Worm (Caenorhabditis elegans) whole organism, L4/young adult: ENCODE results near the gene C45G9.10.
"Not testable (repeated sequence)": the region's sequence is repeated elsewhere in the genome, so short reads cannot be mapped to it uniquely, and the experiment has no call there.

ENCODE experiments used
- W03F9.2 ChIP-seq: fragments of 150-350 bp; optimal IDR thresholded peaks from 2 replicates; lab custom pipeline; 2014; ENCODE audit warnings: missing biosample characterization, missing genetic modification characterization
- dao-5 ChIP-seq: sonication (generic microtip); optimal IDR thresholded peaks from 2 replicates; lab custom pipeline; 2016; ENCODE audit warnings: missing genotype, missing genetic modification characterization, moderate library complexity, missing compliant biosample characterization
- him-1 ChIP-seq: sonication (generic microtip); optimal IDR thresholded peaks from 2 replicates; lab custom pipeline; 2016; ENCODE audit warnings: missing genotype, missing genetic modification reagents, missing genetic modification characterization, missing compliant biosample characterization

The C45G9.10 gene

DNA sequence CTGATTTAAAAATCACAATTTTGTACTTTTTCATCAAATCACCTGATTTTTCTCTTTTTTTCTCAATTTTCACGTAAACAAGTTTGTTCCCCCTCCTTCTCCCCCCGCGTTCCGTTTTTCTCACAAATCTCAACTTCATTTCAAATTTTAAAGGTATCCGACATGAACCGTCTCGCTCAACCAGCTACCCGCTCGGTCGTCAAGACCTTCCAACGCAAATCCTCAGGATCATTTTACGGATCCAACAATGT is 19.8 kb upstream of the C45G9.10 start, which contains the start of gene cox-6A:
Gene cox-6A, plus strand, starts transcription at position 152 of the 251 bp plus-strand sequence.
- TF ChIP-seq him-1 (tag; lab: Kevin White, UChicago) (no peak), dao-5 (no peak), W03F9.2 (no peak)

DNA sequence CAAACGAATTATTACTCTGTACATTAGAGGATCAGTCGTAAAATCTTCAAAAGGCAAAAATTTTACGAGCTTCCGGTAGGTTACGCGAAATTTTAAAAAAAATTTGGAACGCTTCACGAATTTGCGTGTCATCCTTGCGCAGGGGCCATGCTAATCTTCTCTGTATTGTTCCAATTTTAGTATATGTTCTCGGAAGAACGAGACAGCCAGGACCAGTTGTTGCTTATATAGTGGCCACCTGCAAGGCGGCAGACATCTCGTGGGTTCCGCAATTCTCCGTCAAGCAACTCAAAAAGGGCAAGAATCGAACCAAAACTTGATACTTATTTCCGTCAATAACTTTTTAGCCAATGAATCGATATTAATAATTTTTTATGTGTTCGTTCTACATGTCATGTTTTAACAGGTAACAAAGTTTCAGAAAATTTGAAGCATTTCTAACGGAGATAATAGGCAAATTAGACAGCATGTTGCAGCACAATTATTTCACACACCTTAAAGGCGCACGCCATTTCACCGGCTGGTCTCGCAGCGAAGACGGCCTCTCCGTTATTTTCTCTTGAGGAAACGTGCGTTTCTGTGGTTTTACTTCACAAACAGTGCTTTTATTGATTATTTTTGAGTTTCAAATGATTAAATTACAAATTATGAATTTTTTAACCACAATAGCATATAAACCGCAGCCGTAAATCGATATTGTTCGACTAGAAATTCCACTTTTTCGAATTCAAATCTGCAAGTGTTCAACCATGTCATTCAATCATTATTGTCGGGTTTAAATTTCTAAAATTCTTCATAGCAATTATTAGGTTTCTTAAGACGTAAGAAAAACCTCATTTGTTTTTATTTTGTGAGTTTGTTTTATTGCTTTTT is 19.2 kb upstream of the C45G9.10 start:
- peak; percentile 81 for TF ChIP-seq him-1 (tag; lab: Kevin White, UChicago)
- TF ChIP-seq W03F9.2 = peak; percentile 1
- TF ChIP-seq dao-5 = no peak

DNA sequence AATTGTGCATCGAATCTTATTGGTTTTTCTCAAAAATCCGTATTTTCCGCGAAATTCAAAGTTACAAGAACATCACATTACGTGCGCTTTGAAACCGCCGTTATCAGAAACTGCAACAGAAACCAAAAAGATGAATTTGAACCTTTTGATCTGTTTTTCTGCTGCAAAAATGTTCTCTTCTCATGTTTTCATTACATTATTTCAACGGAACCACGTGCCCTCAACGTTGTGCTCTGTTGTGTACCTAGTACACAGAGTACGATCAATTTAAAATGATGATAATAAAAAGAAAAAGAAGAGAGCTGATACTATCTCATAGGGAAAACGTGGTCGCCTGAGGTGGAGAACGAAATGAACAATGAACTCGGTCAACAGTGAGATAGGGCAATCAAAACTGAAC is 16.4 kb upstream of the C45G9.10 start:
- no peak for TF ChIP-seq dao-5
- no peak for TF ChIP-seq him-1 (tag; lab: Kevin White, UChicago)
- no peak for TF ChIP-seq W03F9.2

DNA sequence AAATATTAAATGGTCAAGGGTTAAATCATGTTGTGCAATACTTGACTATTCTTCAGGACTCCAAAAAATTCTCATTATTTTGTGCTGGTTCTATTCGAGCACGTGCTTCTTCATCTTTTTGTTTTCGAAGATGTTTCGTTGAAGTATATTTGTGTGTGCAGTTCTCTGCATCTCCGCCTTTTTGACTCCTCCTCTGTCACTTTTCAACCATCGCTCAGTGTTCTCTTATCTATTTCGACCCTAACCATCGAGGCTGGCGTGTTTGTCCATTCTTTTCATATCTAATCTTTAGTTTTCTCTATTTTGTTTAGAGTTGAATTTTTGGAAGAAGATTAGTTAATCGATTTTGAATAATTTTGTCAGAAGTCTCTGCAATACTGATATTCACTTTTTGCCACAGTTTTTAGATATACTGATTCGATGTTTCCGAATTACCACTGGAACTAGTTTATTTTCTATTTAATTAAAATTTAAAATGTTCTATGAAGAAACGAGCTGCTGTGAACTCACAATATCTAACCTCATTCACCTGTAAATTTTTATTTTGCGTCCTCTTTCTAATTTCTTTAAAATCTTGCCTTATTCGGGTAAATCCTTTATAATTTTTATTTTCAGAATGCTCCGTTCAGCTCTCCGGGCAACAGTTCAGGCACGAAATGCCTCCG is 15.6 kb upstream of the C45G9.10 start, which contains the start of gene alh-1:
Gene alh-1, plus strand, starts transcription at position 615 of the 665 bp plus-strand sequence.
- no peak for TF ChIP-seq dao-5
- TF ChIP-seq him-1 (tag; lab: Kevin White, UChicago) = no peak
- no peak for TF ChIP-seq W03F9.2

DNA sequence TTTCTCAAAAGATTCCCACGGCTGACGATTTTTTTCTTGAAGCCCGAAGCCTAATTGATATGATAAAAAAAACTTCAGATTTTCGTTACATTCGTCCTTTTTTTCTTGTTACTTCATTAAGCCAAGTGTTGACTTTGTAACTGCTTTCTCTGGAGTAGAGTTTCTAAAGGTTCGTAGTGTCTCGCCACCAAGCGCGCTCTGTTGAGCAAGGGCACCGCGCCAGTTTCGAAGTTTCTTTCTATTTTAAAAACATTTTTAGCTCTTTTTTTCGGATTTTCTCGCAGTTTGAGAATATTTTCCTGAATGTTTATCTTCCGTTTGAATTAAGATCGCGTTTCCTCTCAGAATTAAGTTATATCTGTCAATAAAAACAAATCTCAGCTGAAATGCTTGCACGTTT is 14.9 kb upstream of the C45G9.10 start:
- TF ChIP-seq W03F9.2 = no peak
- no peak for TF ChIP-seq him-1 (tag; lab: Kevin White, UChicago)
- TF ChIP-seq dao-5 = no peak

DNA sequence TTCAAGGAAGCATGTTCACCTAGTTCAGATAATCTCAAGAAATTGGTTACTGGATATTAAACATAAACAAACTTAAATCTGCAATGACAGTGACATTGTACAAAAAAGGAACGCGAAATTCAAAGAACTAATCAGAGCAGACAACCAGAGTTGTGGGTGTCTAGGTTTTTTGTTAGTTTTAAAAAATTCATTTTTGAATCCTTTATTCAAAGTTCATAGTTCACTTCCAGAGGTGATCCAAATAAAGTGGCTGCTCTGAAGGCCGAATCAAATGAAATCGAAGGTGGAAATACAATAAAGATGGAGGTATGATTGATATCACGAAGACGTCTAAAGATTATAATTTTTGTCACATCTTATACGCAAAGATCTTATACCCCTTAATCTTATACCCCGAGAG is 12.7 kb upstream of the C45G9.10 start, which contains the start of gene ttbk-6:
Gene ttbk-6, plus strand, starts transcription at position 301 of the 400 bp plus-strand sequence.
- no peak for TF ChIP-seq W03F9.2
- no peak for TF ChIP-seq him-1 (tag; lab: Kevin White, UChicago)
- TF ChIP-seq dao-5 = no peak

DNA sequence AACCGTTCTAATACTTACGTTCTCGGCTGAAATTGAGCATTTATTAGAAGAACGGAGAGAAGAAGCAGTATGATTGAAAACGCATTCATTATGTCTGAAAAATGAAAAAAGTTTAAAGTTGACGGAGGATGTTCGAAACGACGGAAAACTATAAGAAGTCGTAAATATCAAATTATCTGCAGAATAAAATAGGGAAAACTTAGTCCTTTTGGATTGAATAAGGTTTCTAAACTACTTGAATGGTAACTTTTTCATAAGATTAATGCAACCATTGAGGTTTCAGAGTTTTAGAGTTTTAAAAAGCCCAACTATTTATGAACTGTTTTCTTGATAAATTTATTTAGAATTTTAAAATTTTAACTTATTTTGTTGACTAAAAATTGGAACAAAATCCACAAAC is 9.8 kb upstream of the C45G9.10 start, which contains the start of gene C45G9.12:
Gene C45G9.12, minus strand, starts transcription at position 101 of the 400 bp plus-strand sequence.
- TF ChIP-seq W03F9.2 (no peak), dao-5 (no peak), him-1 (tag; lab: Kevin White, UChicago) (no peak)

DNA sequence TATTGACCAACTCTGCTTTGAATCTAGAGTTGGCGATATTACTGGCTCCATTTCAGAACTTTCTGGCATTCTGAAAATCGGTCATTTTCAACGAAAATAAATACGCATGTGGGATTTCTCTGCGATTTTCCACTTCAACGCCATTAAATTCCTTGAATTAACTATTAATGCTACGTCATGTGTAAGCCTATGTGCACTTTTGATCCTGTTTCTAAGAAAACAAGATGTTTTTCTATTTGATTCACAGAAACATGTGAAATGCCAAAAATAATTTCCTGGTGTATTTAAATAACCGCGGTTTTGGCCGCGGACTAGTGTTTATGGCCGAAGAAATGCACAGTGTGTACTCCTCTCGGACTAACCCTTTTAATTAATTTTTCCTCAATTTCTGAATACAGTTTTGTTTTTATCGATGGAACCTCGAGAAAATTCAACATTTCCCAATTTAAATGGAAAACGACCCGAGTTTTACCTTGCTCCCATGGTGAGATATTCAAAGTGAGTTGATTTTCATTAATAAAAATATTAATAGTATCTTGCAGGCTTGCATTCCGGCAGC is 7.1 kb upstream of the C45G9.10 start, which contains the start of the genes C45G9.11 and C45G9.2:
Gene C45G9.11, minus strand, starts transcription at position 51 of the 559 bp plus-strand sequence.
Gene C45G9.2, plus strand, starts transcription at position 392 of the 559 bp plus-strand sequence.
- peak; percentile 59 for TF ChIP-seq him-1 (tag; lab: Kevin White, UChicago)
- TF ChIP-seq W03F9.2 = peak; percentile 40
- TF ChIP-seq dao-5 = no peak

DNA sequence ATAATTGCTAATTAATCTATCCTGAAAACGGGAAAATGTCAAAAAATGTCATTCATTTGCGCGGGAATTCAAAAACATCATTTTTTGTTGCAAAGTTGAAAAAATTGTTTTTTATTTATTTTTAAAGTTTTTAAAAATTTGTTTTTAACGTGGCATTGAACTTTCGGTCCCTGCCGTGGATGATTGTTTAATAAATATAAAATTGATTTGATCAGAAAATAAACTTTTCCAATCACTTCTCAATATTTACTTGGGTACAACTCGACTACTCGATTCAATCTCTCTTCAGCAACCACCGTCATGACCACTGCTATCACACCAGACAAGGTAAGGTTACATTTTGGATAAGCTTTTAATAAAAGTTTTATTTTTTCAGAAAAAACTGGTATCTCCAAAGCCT is 708 bp upstream of the C45G9.10 start, which contains the start of gene C45G9.4:
Gene C45G9.4, plus strand, starts transcription at position 301 of the 400 bp plus-strand sequence.
- TF ChIP-seq him-1 (tag; lab: Kevin White, UChicago); dao-5; W03F9.2: not testable (repeated sequence)

DNA sequence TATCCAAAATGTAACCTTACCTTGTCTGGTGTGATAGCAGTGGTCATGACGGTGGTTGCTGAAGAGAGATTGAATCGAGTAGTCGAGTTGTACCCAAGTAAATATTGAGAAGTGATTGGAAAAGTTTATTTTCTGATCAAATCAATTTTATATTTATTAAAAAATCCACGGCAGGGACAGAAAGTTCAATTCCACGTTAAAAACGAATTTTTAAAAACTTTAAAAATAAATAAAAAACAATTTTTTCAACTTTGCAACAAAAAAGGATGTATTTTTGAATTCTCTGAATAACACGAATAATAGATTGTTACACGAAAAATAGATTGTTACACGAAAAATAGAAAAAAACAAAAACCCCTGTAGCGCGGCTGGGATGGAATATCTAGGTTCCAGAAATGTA is 6.0 kb downstream of the C45G9.10 start, which contains the start of gene C45G9.9:
Gene C45G9.9, minus strand, starts transcription at position 101 of the 400 bp plus-strand sequence.
- not testable (repeated sequence) for TF ChIP-seq W03F9.2; dao-5; him-1 (tag; lab: Kevin White, UChicago)

DNA sequence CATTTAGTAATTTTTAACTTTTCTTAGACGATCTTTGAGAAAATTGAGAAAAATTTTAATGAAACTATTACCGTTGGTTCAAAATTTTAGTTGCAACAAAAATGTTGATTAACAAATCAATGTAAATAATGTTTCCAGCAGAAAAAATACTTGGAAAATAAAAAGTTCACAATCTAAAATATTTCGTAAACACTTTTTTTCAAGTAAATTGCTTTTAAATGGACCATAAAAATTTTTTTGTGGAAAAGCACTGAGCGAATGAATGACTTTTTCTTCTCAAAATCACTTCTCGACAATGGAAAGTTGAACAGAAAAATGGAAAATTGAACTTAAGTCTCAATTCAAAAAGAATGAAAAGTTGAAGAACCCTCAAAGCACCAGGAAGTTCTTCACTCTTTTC is 8.2 kb downstream of the C45G9.10 start, which contains the start of gene C45G9.8:
Gene C45G9.8, minus strand, starts transcription at position 101 of the 400 bp plus-strand sequence.
- TF ChIP-seq dao-5 = no peak
- no peak for TF ChIP-seq W03F9.2
- TF ChIP-seq him-1 (tag; lab: Kevin White, UChicago) = no peak

DNA sequence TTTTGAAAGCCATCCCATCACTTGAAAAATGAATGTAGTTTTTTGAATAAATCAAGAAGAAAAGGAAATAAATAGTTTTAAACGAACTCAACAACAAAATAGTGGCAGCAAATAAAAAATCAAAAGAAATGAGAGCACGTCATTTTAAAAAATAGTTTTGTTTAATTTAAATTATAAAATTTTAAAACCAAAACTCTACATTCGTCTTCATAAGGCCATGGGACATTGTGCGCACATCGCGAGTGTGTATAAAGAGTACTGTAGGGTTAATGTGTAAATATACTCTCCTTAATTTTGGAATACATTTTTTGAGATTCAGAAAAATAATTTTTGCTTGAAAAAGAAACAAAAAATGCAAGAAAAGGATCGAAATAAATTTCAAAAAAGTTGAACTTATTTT is 9.7 kb downstream of the C45G9.10 start, which contains the start of gene C45G9.15:
Gene C45G9.15, minus strand, starts transcription at position 101 of the 400 bp plus-strand sequence.
- no peak for TF ChIP-seq him-1 (tag; lab: Kevin White, UChicago)
- no peak for TF ChIP-seq W03F9.2
- no peak for TF ChIP-seq dao-5

DNA sequence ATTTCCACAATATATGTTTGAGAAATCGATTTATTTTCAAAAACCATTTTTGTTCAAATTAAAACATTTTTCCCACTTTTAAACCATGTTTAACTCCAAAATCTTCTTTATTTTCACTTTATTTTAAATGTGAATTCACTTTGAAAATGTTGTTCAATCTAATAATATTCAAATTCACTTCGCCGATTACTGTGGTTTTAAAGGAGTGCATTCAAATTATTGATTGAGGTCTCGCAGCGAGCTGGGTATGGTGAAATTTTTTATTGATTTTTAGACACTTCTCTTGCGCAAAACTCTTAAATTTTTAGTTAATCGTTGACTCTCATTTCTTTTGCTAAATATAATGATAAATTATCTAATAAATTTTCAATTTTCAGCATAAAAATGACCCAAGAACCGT is 14.0 kb downstream of the C45G9.10 start, which contains the start of gene C45G9.5:
Gene C45G9.5, plus strand, starts transcription at position 378 of the 400 bp plus-strand sequence.
- TF ChIP-seq dao-5 = no peak
- no peak for TF ChIP-seq him-1 (tag; lab: Kevin White, UChicago)
- TF ChIP-seq W03F9.2 = no peak

DNA sequence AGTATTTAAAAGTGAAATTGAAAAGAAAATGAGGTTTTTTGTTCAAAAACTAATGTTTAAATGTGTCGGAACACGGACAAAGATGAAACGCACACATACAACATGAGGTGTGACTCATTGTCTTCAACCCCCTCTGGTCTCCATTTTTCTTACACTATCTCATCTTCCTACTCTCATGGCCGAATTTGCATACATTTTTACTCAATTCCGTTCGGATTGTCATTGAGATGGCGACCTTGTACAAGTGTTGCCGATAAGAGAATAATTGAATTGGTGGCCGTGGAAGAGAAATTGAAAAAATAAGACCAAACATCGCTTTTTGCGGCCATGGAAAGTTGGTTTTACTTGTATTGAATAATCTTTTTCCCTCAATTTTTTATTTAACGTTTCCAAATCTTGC is 14.5 kb downstream of the C45G9.10 start, which contains the start of gene txbp-3:
Gene txbp-3, minus strand, starts transcription at position 285 of the 400 bp plus-strand sequence.
- peak; percentile 55 for TF ChIP-seq W03F9.2
- no peak for TF ChIP-seq him-1 (tag; lab: Kevin White, UChicago)
